Worm (Caenorhabditis elegans): ENCODE data around the gene gly-4.

The gly-4 gene

DNA sequence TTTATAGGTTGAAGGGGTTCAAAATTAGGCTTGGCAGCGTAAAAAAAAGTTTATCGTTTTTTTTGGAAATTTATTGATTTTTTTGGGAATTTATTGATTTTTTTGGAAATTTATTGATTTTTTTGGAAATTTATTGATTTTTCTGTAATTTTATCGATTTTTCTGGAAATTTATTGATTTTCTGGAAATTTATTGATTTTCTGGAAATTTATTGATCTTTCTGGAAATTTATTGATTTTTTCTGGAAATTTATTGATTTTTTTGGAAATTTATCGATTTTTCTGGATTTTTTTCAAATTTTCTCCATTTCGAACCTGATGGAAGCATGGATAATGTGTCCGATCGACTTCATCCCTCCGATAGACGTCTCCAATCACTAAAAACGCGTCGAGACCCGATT, 9.6 kb upstream of the gly-4 start:
- TF ChIP-seq R02D3.7 (tag; optimal IDR thresholded peaks at IDR 0.05) (no peak), elt-1 (tag; optimal IDR thresholded peaks at IDR 0.05) (no peak), aly-2 (tag; optimal IDR thresholded peaks at IDR 0.05) (no peak), crh-2 (tag; optimal IDR thresholded peaks at IDR 0.05) (no peak), unc-39 (tag; optimal IDR thresholded peaks at IDR 0.05) (no peak), snpc-4 (tag; optimal IDR thresholded peaks at IDR 0.05) (no peak)

DNA sequence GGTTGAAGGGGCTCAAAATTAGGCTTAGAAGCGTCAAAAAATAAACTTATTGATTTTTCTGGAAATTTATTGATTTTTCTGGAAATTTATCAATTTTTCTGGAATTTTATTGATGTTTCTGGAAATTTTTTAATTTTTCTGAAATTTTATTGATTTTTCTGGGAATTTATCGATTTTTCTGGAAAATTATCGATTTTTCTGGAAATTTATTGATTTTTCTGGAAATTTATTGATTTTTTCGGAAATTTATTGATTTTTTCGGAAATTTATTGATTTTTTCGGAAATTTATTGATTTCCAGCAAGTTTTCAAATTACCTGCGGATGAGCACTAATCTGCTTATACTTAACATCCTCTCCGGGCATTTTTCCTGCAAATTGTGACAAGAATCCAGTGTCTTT, 6.7 kb upstream of the gly-4 start:
- no peak for TF ChIP-seq mab-5 (tag; optimal IDR thresholded peaks at IDR 0.05)
- TF ChIP-seq unc-62 (GFP tag; optimal IDR thresholded peaks at IDR 0.05): no peak
- TF ChIP-seq lin-39 (tag; optimal IDR thresholded peaks at IDR 0.05): no peak
- no peak for TF ChIP-seq fos-1 (tag; optimal IDR thresholded peaks at IDR 0.05)
- TF ChIP-seq ztf-4 (tag; optimal IDR thresholded peaks at IDR 0.05): no peak
- TF ChIP-seq zag-1 (tag; optimal IDR thresholded peaks at IDR 0.05): no peak
- TF ChIP-seq mdl-1 (tag; optimal IDR thresholded peaks at IDR 0.05): no peak
- no peak for TF ChIP-seq nhr-129 (tag; optimal IDR thresholded peaks at IDR 0.05)
- TF ChIP-seq R02D3.7 (tag; optimal IDR thresholded peaks at IDR 0.05): no peak
- no peak for TF ChIP-seq ama-1 (optimal IDR thresholded peaks at IDR 0.05)
- TF ChIP-seq sem-4 (tag; optimal IDR thresholded peaks at IDR 0.05): no peak
- TF ChIP-seq ztf-1 (GFP tag; conservative IDR thresholded peaks at IDR 0.05): no peak

DNA sequence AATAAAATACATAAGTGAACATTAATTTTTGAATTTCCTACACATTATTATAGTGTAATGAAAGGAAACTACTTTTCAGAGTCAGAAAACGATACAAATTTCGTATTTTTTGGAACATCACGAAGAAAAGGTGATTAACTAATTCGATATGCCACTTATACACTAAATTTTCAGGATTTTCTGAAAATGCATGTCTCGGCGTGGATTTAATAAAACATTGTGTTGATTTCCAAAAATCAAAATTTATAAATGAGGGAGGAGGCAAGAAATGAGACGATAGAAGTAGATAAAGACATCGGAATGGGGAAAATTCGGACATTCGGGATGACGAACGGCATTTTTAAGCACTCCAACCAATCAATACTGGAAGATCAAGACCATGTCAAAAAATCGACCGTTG, 4.0 kb upstream of the gly-4 start, which contains the start of gene Y116F11B.14:
TSS of gene Y116F11B.14 (plus strand) at position 301 of the 400 bp plus-strand sequence.
- TF ChIP-seq F13H6.1 (tag; optimal IDR thresholded peaks at IDR 0.05) (no peak), R02D3.7 (tag; optimal IDR thresholded peaks at IDR 0.05) (no peak), blmp-1 (tag; optimal IDR thresholded peaks at IDR 0.05; ENCODE audit: insufficient read depth) (no peak), ceh-82 (tag; optimal IDR thresholded peaks at IDR 0.05) (no peak), crh-2 (tag; optimal IDR thresholded peaks at IDR 0.05) (no peak), sma-9 (GFP tag; optimal IDR thresholded peaks at IDR 0.05) (no peak), sma-9 (tag; optimal IDR thresholded peaks at IDR 0.05) (no peak)

DNA sequence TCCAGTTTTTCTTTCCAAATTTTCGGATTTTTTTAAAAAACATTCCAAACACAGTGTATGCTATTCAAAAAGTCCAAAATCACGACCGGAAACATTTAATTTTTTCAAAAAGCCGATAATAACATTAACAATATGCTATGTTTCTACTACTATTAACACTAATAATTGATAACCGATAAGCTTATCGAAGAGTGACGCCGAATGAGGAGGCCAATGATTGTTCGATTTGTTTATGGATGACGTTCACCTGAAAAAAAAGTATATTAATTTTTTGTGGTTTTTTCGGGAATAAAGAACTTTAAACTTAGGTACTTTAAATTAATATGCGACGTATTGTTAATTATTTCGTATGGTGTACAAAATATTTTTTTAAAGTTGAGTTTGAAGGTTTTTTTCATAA, 2.8 kb upstream of the gly-4 start:
- TF ChIP-seq nhr-23 (tag; optimal IDR thresholded peaks at IDR 0.05) (no peak), mbf-1 (tag; optimal IDR thresholded peaks at IDR 0.05) (no peak), fos-1 (tag; optimal IDR thresholded peaks at IDR 0.05) (peak; percentile 78), crh-2 (tag; optimal IDR thresholded peaks at IDR 0.05) (no peak), ceh-82 (tag; optimal IDR thresholded peaks at IDR 0.05) (no peak)

DNA sequence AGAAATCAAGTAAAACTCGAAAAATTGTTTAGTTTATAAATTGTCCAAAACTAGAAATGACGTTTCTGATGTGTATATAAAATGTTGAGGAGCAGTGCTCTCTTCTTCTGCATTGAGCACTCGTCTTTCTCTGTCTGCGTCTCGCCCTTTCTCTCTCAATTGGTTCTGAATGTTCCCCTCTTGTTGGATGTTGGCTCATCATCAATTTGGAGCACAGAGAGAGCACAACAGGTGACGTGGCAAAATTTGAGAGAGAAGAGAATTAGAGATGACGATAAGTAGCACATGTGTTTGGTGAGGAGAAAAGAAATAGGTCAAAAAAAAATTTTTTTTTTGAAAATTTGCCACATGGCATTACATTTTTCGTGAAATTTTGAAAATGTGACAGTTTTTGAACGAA, 2.4 kb upstream of the gly-4 start:
- TF ChIP-seq Y55F3AM.14 (GFP tag; optimal IDR thresholded peaks at IDR 0.05): no peak
- peak in 1 of 2 experiments; percentile 74 for TF ChIP-seq lsy-2 (tag; optimal IDR thresholded peaks at IDR 0.05)
- no peak for TF ChIP-seq nhr-11 (tag; optimal IDR thresholded peaks at IDR 0.05)
- peak; percentile 27 for TF ChIP-seq mab-5 (tag; optimal IDR thresholded peaks at IDR 0.05)
- no peak for TF ChIP-seq dmd-4 (tag; optimal IDR thresholded peaks at IDR 0.05)
- TF ChIP-seq lin-13 (GFP tag; optimal IDR thresholded peaks at IDR 0.05): peak; percentile 60
- no peak for TF ChIP-seq aly-2 (tag; optimal IDR thresholded peaks at IDR 0.05)
- no peak for TF ChIP-seq egl-27 (tag; optimal IDR thresholded peaks at IDR 0.05)
- no peak for TF ChIP-seq nhr-10 (tag; optimal IDR thresholded peaks at IDR 0.05)
- TF ChIP-seq mdl-1 (tag; optimal IDR thresholded peaks at IDR 0.05): peak in 1 of 2 experiments; percentile 32
- TF ChIP-seq unc-55 (GFP tag; optimal IDR thresholded peaks at IDR 0.05): peak; percentile 58
- no peak for TF ChIP-seq nhr-12 (tag; optimal IDR thresholded peaks at IDR 0.05)
- no peak for TF ChIP-seq ceh-16 (tag; optimal IDR thresholded peaks at IDR 0.05)
- no peak for TF ChIP-seq nhr-21 (tag; optimal IDR thresholded peaks at IDR 0.05)
- TF ChIP-seq ztf-1 (GFP tag; conservative IDR thresholded peaks at IDR 0.05): no peak
- TF ChIP-seq sma-9 (GFP tag; optimal IDR thresholded peaks at IDR 0.05): peak; percentile 70
- TF ChIP-seq sma-9 (tag; optimal IDR thresholded peaks at IDR 0.05): no peak
- peak; percentile 64 for TF ChIP-seq ztf-4 (tag; optimal IDR thresholded peaks at IDR 0.05)
- no peak for TF ChIP-seq blmp-1 (tag; optimal IDR thresholded peaks at IDR 0.05; ENCODE audit: insufficient read depth)
- TF ChIP-seq nhr-25 (tag; optimal IDR thresholded peaks at IDR 0.05): no peak
- no peak for TF ChIP-seq ZK546.5 (tag; optimal IDR thresholded peaks at IDR 0.05)
- no peak for TF ChIP-seq unc-39 (tag; optimal IDR thresholded peaks at IDR 0.05)
- TF ChIP-seq fos-1 (tag; optimal IDR thresholded peaks at IDR 0.05): peak; percentile 17
- peak; percentile 23 for TF ChIP-seq sem-4 (tag; optimal IDR thresholded peaks at IDR 0.05)
- TF ChIP-seq mbf-1 (tag; optimal IDR thresholded peaks at IDR 0.05): no peak
- TF ChIP-seq gmeb-1 (tag; optimal IDR thresholded peaks at IDR 0.05): no peak
- TF ChIP-seq peb-1 (tag; optimal IDR thresholded peaks at IDR 0.05): no peak
- no peak for TF ChIP-seq ztf-11 (tag; optimal IDR thresholded peaks at IDR 0.05)
- no peak for TF ChIP-seq unc-62 (GFP tag; optimal IDR thresholded peaks at IDR 0.05)
- no peak for TF ChIP-seq nhr-237 (tag; optimal IDR thresholded peaks at IDR 0.05)
- no peak for TF ChIP-seq elt-1 (tag; optimal IDR thresholded peaks at IDR 0.05)
- no peak for TF ChIP-seq sma-3 (GFP tag; optimal IDR thresholded peaks at IDR 0.05)
- peak; percentile 66 for TF ChIP-seq F13H6.1 (tag; optimal IDR thresholded peaks at IDR 0.05)
- peak; percentile 99 for TF ChIP-seq crh-2 (tag; optimal IDR thresholded peaks at IDR 0.05)
- no peak for TF ChIP-seq nhr-77 (tag; optimal IDR thresholded peaks at IDR 0.05)
- TF ChIP-seq zag-1 (tag; optimal IDR thresholded peaks at IDR 0.05): peak; percentile 63
- peak; percentile 80 for TF ChIP-seq nhr-129 (tag; optimal IDR thresholded peaks at IDR 0.05)
- no peak for TF ChIP-seq ama-1 (optimal IDR thresholded peaks at IDR 0.05)
- peak; percentile 75 for TF ChIP-seq C34F6.9 (tag; optimal IDR thresholded peaks at IDR 0.05)

All from whole organism, L2 larva.